Worm (Caenorhabditis elegans): ENCODE data around the gene B0302.2.

DNA sequence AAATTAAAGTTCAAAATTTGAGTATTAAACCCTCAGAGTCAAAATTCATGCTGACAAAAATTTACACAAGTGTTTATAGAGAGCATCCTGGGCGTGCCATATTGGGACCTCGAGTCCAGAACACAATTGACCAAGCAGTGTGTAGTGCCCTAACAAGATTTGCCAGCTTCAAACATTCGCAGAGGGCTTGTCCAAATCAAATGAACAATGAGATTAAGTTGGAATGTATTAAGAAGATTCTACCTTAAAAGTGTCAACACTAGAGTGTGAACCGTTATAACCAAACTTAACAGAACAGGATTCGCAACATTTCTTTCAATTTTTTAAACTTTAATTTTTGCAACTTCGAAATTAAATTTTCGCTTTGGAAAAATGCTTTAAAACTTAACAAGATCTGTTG lies 7.9 kb upstream of the B0302.2 start:
- TF ChIP-seq B0035.1 (tag; optimal IDR thresholded peaks at IDR 0.05) (no peak), bed-1 (GFP tag; IDR thresholded peaks at IDR 0.05) (no peak), zim-3 (tag; optimal IDR thresholded peaks at IDR 0.05) (no peak), mes-4 (tag; optimal IDR thresholded peaks at IDR 0.05) (no peak), Y79H2A.3 (GFP tag; conservative IDR thresholded peaks at IDR 0.05) (no peak), F23B12.7 (tag; optimal IDR thresholded peaks at IDR 0.05; ENCODE audit: insufficient read depth) (no peak)
